Fruit fly (Drosophila melanogaster) whole organism, pupa: ENCODE data around the gene snky.

Experiments used
- CG14655 ChIP-seq: fragments of 200-800 bp; sonication (Bioruptor generic); optimal IDR thresholded peaks from 3 replicates; lab custom pipeline; 2017; ENCODE audit warnings: mild to moderate bottlenecking, missing biosample characterization, missing genetic modification reagents, missing genetic modification characterization
- CG32121 ChIP-seq: fragments of 200-800 bp; sonication (Bioruptor generic); IDR thresholded peaks from 2 replicates; pipeline ENCODE4 v1.3.6; 2022; ENCODE audit warnings: missing biosample characterization, missing genetic modification characterization
- CG34367 ChIP-seq: fragments of 200-800 bp; sonication (Bioruptor generic); optimal IDR thresholded peaks from 2 replicates; lab custom pipeline; 2018; ENCODE audit warnings: missing biosample characterization, mild to moderate bottlenecking, missing genetic modification characterization
- rn ChIP-seq: fragments of 200-800 bp; sonication (Bioruptor generic); IDR thresholded peaks from 2 replicates; pipeline ENCODE4 v1.3.6; 2022; ENCODE audit warnings: missing biosample characterization, missing genetic modification characterization

DNA sequence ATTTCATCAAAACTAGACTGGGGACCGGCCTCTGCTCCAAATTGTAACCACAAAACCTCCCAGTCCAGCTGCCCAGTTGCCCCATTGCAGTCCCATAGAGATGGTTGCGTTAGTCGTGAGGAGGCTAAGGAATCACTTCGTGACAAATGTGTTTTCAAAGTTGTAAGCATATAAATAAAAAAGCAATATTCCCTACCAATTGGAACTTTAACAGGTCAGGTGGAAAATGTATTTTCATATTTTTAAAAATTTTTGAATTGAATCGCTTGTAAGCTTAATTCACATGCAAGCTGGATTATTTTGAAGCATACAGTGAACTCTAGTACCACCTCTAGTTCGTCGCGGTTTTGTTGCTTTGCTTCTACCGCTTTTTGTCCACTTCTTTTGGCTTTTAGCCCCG lies 6.1 kb downstream of the snky start:
- TF ChIP-seq CG14655 (GFP tag; lab: Kevin White, UChicago), result peak; percentile 66
- no peak for TF ChIP-seq rn (GFP tag; lab: Robert Waterston, UW)
- no peak for TF ChIP-seq CG32121 (GFP tag; lab: Robert Waterston, UW)
- peak; percentile 44 for TF ChIP-seq CG34367
